Worm (Caenorhabditis elegans): Measurements from ENCODE around the gene ptrg-1.
A peak's percentile ranks its signal among the peaks of the same experiment; 100 is the strongest.

The ptrg-1 gene

DNA sequence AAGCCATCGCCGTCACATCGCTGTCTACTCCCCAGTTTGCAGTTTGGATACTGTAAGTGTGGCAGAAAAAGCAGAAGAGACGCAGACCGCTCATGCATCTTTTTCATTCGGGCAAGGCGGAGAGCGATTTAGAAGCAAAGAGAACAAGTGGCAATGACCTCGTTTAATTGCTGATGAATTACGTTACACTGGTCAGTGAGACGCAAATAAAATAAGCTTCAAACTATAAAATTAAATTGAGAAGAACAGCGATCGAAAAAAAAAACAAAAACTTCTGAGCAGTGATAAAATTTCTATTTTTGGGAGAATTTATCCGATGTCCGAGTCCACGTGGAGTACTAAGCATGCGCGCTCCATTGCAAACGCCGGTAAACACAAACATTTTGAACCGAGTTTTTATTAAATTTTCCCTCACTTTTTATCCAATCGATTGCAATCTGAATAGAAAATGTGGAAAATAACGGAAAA, 27.9 kb upstream of the ptrg-1 start, which contains the start of gene C24F3.2:
C24F3.2 (plus strand) TSS at position 418 of the 468 bp plus-strand sequence.
- TF ChIP-seq daf-16 (GFP tag; optimal IDR thresholded peaks at IDR 0.05) (peak in 1 of 2 experiments; percentile 7), daf-16 (tag; optimal IDR thresholded peaks at IDR 0.05) (peak; percentile 45), arid-1 (GFP tag; conservative IDR thresholded peaks at IDR 0.05) (0 out of 2 replicates have a peak, but pooled peaks have one; percentile 38), hlh-30 (tag; optimal IDR thresholded peaks at IDR 0.05; ENCODE audit: insufficient read depth) (peak; percentile 58), php-3 (GFP tag; IDR thresholded peaks at IDR 0.05) (0 out of 2 replicates have a peak, but pooled peaks have one; percentile 20), zip-2 (tag; optimal IDR thresholded peaks at IDR 0.05) (no peak), nhr-11 (tag; optimal IDR thresholded peaks at IDR 0.05) (peak; percentile 36), unc-39 (tag; optimal IDR thresholded peaks at IDR 0.05) (no peak), ZK337.2 (GFP tag; IDR thresholded peaks at IDR 0.05) (no peak), set-16 (GFP tag; IDR thresholded peaks at IDR 0.05) (no peak), aha-1 (tag) (peak; percentile 95), unc-62 (GFP tag; optimal IDR thresholded peaks at IDR 0.05 in 1 of 2) (peak in 1 of 2 experiments; percentile 98), unc-62 (tag; optimal IDR thresholded peaks at IDR 0.05) (no peak), hlh-11 (tag; optimal IDR thresholded peaks at IDR 0.05) (peak; percentile 81), egl-43 (GFP tag; IDR thresholded peaks at IDR 0.05) (no peak), madf-5 (GFP tag; IDR thresholded peaks at IDR 0.05) (no peak), nhr-237 (tag; optimal IDR thresholded peaks at IDR 0.05) (no peak), dmd-6 (GFP tag; IDR thresholded peaks at IDR 0.05) (peak; percentile 48; the same call in 1 of the 2 replicates), lir-3 (tag; optimal IDR thresholded peaks at IDR 0.05) (no peak), cey-2 (tag; optimal IDR thresholded peaks at IDR 0.05; ENCODE audit: borderline replicate concordance, insufficient read depth) (no peak), mdl-1 (tag; optimal IDR thresholded peaks at IDR 0.05) (no peak), tag-97 (GFP tag; IDR thresholded peaks at IDR 0.05) (no peak), hmg-1.1 (GFP tag; IDR thresholded peaks at IDR 0.05) (peak; percentile 68), mxl-3 (GFP tag; optimal IDR thresholded peaks at IDR 0.05) (peak; percentile 88), lsy-2 (tag; optimal IDR thresholded peaks at IDR 0.05) (peak; percentile 79 to 97), mes-2 (tag; optimal IDR thresholded peaks at IDR 0.05; ENCODE audit: poor library complexity, severe bottlenecking) (peak; percentile 57), Y105C5A.15 (GFP tag; IDR thresholded peaks at IDR 0.05) (no peak), nhr-6 (tag; optimal IDR thresholded peaks at IDR 0.05) (peak; percentile 7), lin-15B (tag; optimal IDR thresholded peaks at IDR 0.05) (no peak), rbr-2 (tag; optimal IDR thresholded peaks at IDR 0.05) (peak; percentile 52), dpl-1 (GFP tag; optimal IDR thresholded peaks at IDR 0.05) (peak; percentile 75), daf-12 (tag; optimal IDR thresholded peaks at IDR 0.05) (no peak), nhr-25 (tag; optimal IDR thresholded peaks at IDR 0.05; ENCODE audit: borderline replicate concordance, insufficient read depth) (peak; percentile 58), jun-1 (tag; optimal IDR thresholded peaks at IDR 0.05) (no peak), R02D3.7 (tag; optimal IDR thresholded peaks at IDR 0.05) (no peak), nhr-28 (tag; optimal IDR thresholded peaks at IDR 0.05) (peak; percentile 57)

DNA sequence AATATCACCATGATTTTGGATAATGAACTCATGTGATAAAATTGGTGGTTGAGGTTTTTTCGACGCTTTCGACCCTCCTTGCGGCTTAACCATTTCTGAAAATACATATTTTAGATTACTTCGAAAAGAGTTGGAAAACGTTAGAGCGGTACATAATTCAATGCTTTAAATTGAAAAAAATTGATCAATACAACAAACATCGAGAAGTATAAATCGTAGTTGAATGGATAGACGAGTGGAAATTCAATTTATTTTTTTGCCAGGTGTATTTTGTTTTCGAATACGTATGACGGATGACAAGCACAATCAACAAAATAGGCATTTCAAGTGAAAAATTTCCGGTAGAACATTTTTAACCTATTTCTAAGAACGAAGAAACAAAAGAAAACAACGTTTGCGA, 26.9 kb upstream of the ptrg-1 start, which contains the start of gene tram-1:
tram-1 (minus strand) TSS at position 101 of the 400 bp plus-strand sequence.
- TF ChIP-seq ceh-82 (tag; optimal IDR thresholded peaks at IDR 0.05) (no peak), lin-13 (GFP tag; optimal IDR thresholded peaks at IDR 0.05) (no peak), nhr-28 (tag; optimal IDR thresholded peaks at IDR 0.05) (no peak), ZK337.2 (GFP tag; IDR thresholded peaks at IDR 0.05) (no peak), pha-4 (GFP tag; IDR thresholded peaks at IDR 0.05) (no peak), pha-4 (tag; optimal IDR thresholded peaks at IDR 0.05) (no peak)
